Fruit fly (Drosophila melanogaster): ENCODE measurements around the gene Clic.

- no peak for TF ChIP-seq ttk (optimal IDR thresholded peaks at IDR 0.05)
- TF ChIP-seq insv (optimal IDR thresholded peaks at IDR 0.05) = no peak
- no peak for TF ChIP-seq psq (optimal IDR thresholded peaks at IDR 0.05)
- no peak for TF ChIP-seq Sin3A (optimal IDR thresholded peaks at IDR 0.05)
- no peak for TF ChIP-seq Myc (optimal IDR thresholded peaks at IDR 0.05)
These were observed 21.4 kb upstream of the Clic start for dm6 chrX:13843487-13843886.
